Worm (Caenorhabditis elegans) whole organism, young adult: ENCODE results near the gene T22F3.10.
"Not testable (repeated sequence)": the region's sequence is repeated elsewhere in the genome, so short reads cannot be mapped to it uniquely, and the experiment has no call there.

Experiments used
- B0336.3 ChIP-seq: fragments of 200-800 bp; sonication (Bioruptor generic); IDR thresholded peaks from 2 replicates; pipeline ENCODE4 v1.3.6; 2022; ENCODE audit warnings: missing genetic modification characterization, missing compliant biosample characterization
- F10E7.11 ChIP-seq: sonication (generic microtip); optimal IDR thresholded peaks from 2 replicates; lab custom pipeline; 2017; ENCODE audit warnings: mild to moderate bottlenecking, missing genetic modification characterization, moderate library complexity, missing compliant biosample characterization
- F39B2.1 ChIP-seq: fragments of 200-800 bp; sonication (Bioruptor generic); IDR thresholded peaks from 2 replicates; pipeline ENCODE4 v1.3.6; 2022; ENCODE audit warnings: missing genetic modification reagents, missing genetic modification characterization, missing compliant biosample characterization
- F55B11.4 ChIP-seq: sonication (generic microtip); optimal IDR thresholded peaks from 2 replicates; lab custom pipeline; 2016; ENCODE audit warnings: missing compliant biosample characterization, missing genetic modification characterization, borderline replicate concordance; ENCODE audit not compliant: insufficient read depth
- T07F8.4 ChIP-seq: sonication (generic microtip); optimal IDR thresholded peaks from 2 replicates; lab custom pipeline; 2016; ENCODE audit warnings: mild to moderate bottlenecking, missing genetic modification characterization, moderate library complexity, missing compliant biosample characterization
- Y56A3A.18 ChIP-seq: fragments of 200-800 bp; sonication (Bioruptor generic); IDR thresholded peaks from 2 replicates; pipeline ENCODE4 v1.3.6; 2022; ENCODE audit warnings: missing genetic modification reagents, missing genetic modification characterization, missing compliant biosample characterization
- Y67H2A.10 ChIP-seq: fragments of 200-800 bp; sonication (Bioruptor generic); conservative IDR thresholded peaks from 2 replicates; pipeline ENCODE4 v1.3.6; 2022; ENCODE audit warnings: missing genetic modification reagents, missing genetic modification characterization, missing compliant biosample characterization
- Y79H2A.3 ChIP-seq: fragments of 200-800 bp; sonication (Bioruptor generic); conservative IDR thresholded peaks from 2 replicates; pipeline ENCODE4 v1.3.6; 2022; ENCODE audit warnings: missing genetic modification reagents, missing genetic modification characterization, missing compliant biosample characterization
- aptf-2 ChIP-seq: fragments of 200-800 bp; sonication (Bioruptor generic); conservative IDR thresholded peaks from 2 replicates; pipeline ENCODE4 v1.3.6; 2022; ENCODE audit warnings: missing genetic modification reagents, missing genetic modification characterization, missing compliant biosample characterization
- cebp-1 ChIP-seq, 2 experiments: fragments of 200-800 bp in 1 of 2; sonication (Bioruptor generic) in 1 of 2; sonication (generic microtip) in 1 of 2; IDR thresholded peaks in 1 of 2; optimal IDR thresholded peaks in 1 of 2; 2 replicates each; pipeline versions ENCODE4 v1.3.6 to Lab custom; 2017 to 2022; ENCODE audit warnings: missing compliant biosample characterization in 2 of 2, missing genetic modification characterization in 2 of 2, mild to moderate bottlenecking in 1 of 2, missing genetic modification reagents in 1 of 2, moderate library complexity in 1 of 2
- cebp-2 ChIP-seq: fragments of 200-800 bp; sonication (Bioruptor generic); IDR thresholded peaks from 2 replicates; pipeline ENCODE4 v1.3.6; 2022; ENCODE audit warnings: missing genetic modification characterization, missing compliant biosample characterization
- ceh-40 ChIP-seq: fragments of 200-800 bp; sonication (Bioruptor generic); IDR thresholded peaks from 2 replicates; pipeline ENCODE4 v1.3.6; 2022; ENCODE audit warnings: missing genetic modification characterization, missing compliant biosample characterization
- ceh-58 ChIP-seq: fragments of 200-800 bp; sonication (Bioruptor generic); IDR thresholded peaks from 2 replicates; pipeline ENCODE4 v1.3.6; 2022; ENCODE audit warnings: missing genetic modification characterization, missing compliant biosample characterization
- chd-7 ChIP-seq: sonication (generic microtip); optimal IDR thresholded peaks from 2 replicates; lab custom pipeline; 2016; ENCODE audit warnings: mild to moderate bottlenecking, missing genetic modification characterization, moderate library complexity, missing compliant biosample characterization
- dox-1 ChIP-seq: fragments of 200-800 bp; sonication (Bioruptor generic); IDR thresholded peaks from 2 replicates; pipeline ENCODE4 v1.3.6; 2022; ENCODE audit warnings: missing genetic modification reagents, missing genetic modification characterization, missing compliant biosample characterization
- efl-1 ChIP-seq: fragments of 150-350 bp; optimal IDR thresholded peaks from 2 replicates; lab custom pipeline; 2014; ENCODE audit warnings: missing biosample characterization, missing genetic modification reagents, missing genetic modification characterization
- hlh-26 ChIP-seq: fragments of 200-800 bp; sonication (Bioruptor generic); conservative IDR thresholded peaks from 2 replicates; pipeline ENCODE4 v1.3.6; 2022; ENCODE audit warnings: missing genetic modification reagents, missing genetic modification characterization, missing compliant biosample characterization
- hsf-1 ChIP-seq: fragments of 200-800 bp; sonication (Bioruptor generic); IDR thresholded peaks from 2 replicates; pipeline ENCODE4 v1.3.6; 2022; ENCODE audit warnings: missing genetic modification reagents, missing genetic modification characterization, missing compliant biosample characterization
- lin-40 ChIP-seq: sonication (generic microtip); optimal IDR thresholded peaks from 2 replicates; lab custom pipeline; 2016; ENCODE audit warnings: missing genetic modification characterization, mild to moderate bottlenecking, missing compliant biosample characterization, missing genotype, missing genetic modification reagents
- madf-10 ChIP-seq: sonication (generic microtip); optimal IDR thresholded peaks from 2 replicates; lab custom pipeline; 2016; ENCODE audit warnings: mild to moderate bottlenecking, missing genetic modification characterization, missing compliant biosample characterization
- madf-6 ChIP-seq: fragments of 200-800 bp; sonication (Bioruptor generic); IDR thresholded peaks from 2 replicates; pipeline ENCODE4 v1.3.6; 2022; ENCODE audit warnings: missing genetic modification reagents, missing genetic modification characterization, missing compliant biosample characterization
- madf-8 ChIP-seq: fragments of 200-800 bp; sonication (Bioruptor generic); conservative IDR thresholded peaks from 2 replicates; pipeline ENCODE4 v1.3.6; 2022; ENCODE audit warnings: missing genetic modification reagents, missing genetic modification characterization, missing compliant biosample characterization
- mel-28 ChIP-seq: sonication (generic microtip); optimal IDR thresholded peaks from 2 replicates; lab custom pipeline; 2016; ENCODE audit warnings: borderline replicate concordance, mild to moderate bottlenecking, missing genetic modification characterization, missing compliant biosample characterization
- nhr-120 ChIP-seq: fragments of 200-800 bp; sonication (Bioruptor generic); IDR thresholded peaks from 2 replicates; pipeline ENCODE4 v1.3.6; 2022; ENCODE audit warnings: missing genetic modification characterization, missing compliant biosample characterization
- nhr-90 ChIP-seq: sonication (generic microtip); optimal IDR thresholded peaks from 2 replicates; lab custom pipeline; 2016; ENCODE audit warnings: missing genotype, mild to moderate bottlenecking, missing genetic modification characterization, missing compliant biosample characterization
- snpc-3.4 ChIP-seq: sonication (generic microtip); optimal IDR thresholded peaks from 2 replicates; lab custom pipeline; 2017; ENCODE audit warnings: missing genetic modification characterization, mild to moderate bottlenecking, missing compliant biosample characterization, antibody characterized with exemption, moderate library complexity, missing genotype, missing genetic modification reagents
- tbx-9 ChIP-seq: sonication (generic microtip); optimal IDR thresholded peaks from 2 replicates; lab custom pipeline; 2016; ENCODE audit warnings: borderline replicate concordance, missing genetic modification characterization, inconsistent platforms, missing compliant biosample characterization
- zfh-2 ChIP-seq: fragments of 200-800 bp; sonication (Bioruptor generic); conservative IDR thresholded peaks from 2 replicates; pipeline ENCODE4 v1.3.6; 2022; ENCODE audit warnings: missing genetic modification reagents, missing genetic modification characterization, missing compliant biosample characterization
- ztf-26 ChIP-seq: sonication (generic microtip); optimal IDR thresholded peaks from 2 replicates; lab custom pipeline; 2017; ENCODE audit warnings: missing genetic modification characterization, missing compliant biosample characterization
- ztf-28 ChIP-seq: fragments of 200-800 bp; sonication (Bioruptor generic); IDR thresholded peaks from 2 replicates; pipeline ENCODE4 v1.3.6; 2022; ENCODE audit warnings: missing genetic modification reagents, missing genetic modification characterization, missing compliant biosample characterization

Gene T22F3.10

ce11 chrV:3620608-3621007, 9.1 kb upstream of the T22F3.10 start, which contains the start of gene srx-93:
TSS of gene srx-93 (minus strand) at chrV:3620708.
- TF ChIP-seq tbx-9 (tag; lab: Kevin White, UChicago); ztf-28 (GFP tag; lab: Robert Waterston, UW); ceh-58: not testable (repeated sequence)

- no peak for TF ChIP-seq snpc-3.4 (tag; lab: Kevin White, UChicago)
- no peak for TF ChIP-seq ztf-26 (tag; lab: Kevin White, UChicago)
- no peak for TF ChIP-seq hlh-26 (GFP tag; lab: Robert Waterston, UW)
- TF ChIP-seq Y67H2A.10 (GFP tag; lab: Robert Waterston, UW): no peak
- TF ChIP-seq nhr-90 (tag; lab: Kevin White, UChicago): no peak
- no peak for TF ChIP-seq chd-7
- no peak for TF ChIP-seq cebp-2 (GFP tag; lab: Robert Waterston, UW)
- TF ChIP-seq hsf-1: no peak
- TF ChIP-seq ceh-58: no peak
- TF ChIP-seq dox-1: no peak
- no peak for TF ChIP-seq aptf-2 (GFP tag; lab: Robert Waterston, UW)
- TF ChIP-seq, all 124 proteins: peak for 0
These were observed 5.3 kb upstream of the T22F3.10 start for ce11 chrV:3616844-3617243.

DNA sequence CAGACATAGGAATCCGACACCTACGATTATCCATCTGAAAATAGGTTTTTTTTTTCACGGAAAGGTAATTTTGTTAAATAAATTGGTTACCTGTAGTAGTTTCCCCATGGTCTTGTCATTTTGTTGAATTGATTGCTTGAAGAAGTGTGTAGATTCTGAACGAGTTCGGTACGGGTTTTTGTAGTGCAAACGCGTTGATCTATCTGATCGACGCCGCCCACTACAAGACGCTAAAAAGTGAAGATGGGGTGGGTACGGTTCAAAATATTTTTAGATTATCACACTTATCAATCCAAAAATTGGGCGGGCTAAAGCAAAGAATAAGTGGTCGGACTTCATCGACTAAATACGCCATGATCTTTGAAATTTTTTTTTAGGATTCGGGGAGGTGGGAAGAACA, 2.8 kb upstream of the T22F3.10 start, which contains the start of gene T22F3.11:
Gene T22F3.11, minus strand, starts transcription at position 157 of the 400 bp plus-strand sequence.
- TF ChIP-seq efl-1 (GFP tag; lab: Kevin White, UChicago): no peak
- no peak for TF ChIP-seq ceh-40 (GFP tag; lab: Robert Waterston, UW)
- TF ChIP-seq chd-7: no peak
- no peak for TF ChIP-seq F10E7.11 (tag; lab: Kevin White, UChicago)
- no peak for TF ChIP-seq T07F8.4 (tag; lab: Kevin White, UChicago)
- TF ChIP-seq lin-40 (tag; lab: Kevin White, UChicago): no peak
- TF ChIP-seq cebp-2 (GFP tag; lab: Robert Waterston, UW): no peak
- TF ChIP-seq F55B11.4 (tag; lab: Kevin White, UChicago): no peak
- no peak for TF ChIP-seq madf-6

DNA sequence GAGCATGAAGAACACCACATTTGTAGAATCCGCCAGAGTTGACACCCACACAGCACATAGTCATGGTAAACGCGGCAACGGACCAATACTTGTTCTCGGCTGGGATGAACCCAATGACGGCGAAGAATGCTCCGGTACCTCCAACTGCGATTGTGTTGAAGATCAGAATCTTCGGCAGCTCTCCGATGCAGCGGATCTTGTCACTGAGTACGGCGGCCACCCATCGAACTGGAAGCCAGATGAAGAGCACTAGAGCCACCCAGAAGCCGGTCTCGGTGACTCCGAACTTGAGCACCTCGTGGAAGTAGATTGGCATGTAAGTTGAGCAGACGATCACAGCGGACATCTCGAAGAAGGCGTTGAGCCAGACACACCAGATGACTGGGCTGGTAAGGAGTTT, 1.5 kb upstream of the T22F3.10 start:
- TF ChIP-seq cebp-1 (GFP tag; IDR thresholded peaks at IDR 0.05; lab: Robert Waterston, UW) (no peak), cebp-1 (tag; optimal IDR thresholded peaks at IDR 0.05; lab: Kevin White, UChicago) (no peak), zfh-2 (GFP tag; lab: Robert Waterston, UW) (peak; percentile 58; the same call in 1 of the 2 replicates)
- TF ChIP-seq, all 124 proteins: peak for 1

DNA sequence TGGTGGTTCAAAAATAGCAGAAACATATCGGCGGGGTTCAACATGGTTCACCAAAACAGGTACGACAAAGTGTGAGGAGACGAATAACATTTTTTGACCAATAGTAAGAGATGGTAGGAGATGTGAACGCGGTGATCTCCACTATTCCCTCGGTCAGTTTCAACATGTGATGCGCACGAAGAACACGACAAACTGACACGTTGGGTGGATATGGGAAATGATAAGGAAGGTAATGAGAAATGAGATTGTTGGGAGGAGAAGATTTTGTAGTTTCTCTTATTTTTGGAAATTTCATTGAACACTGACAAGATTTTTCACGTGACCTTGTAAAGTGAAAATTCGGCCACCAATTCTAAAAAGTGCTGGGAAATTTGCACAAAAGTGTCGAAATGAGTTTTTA, 845 bp downstream of the T22F3.10 start:
- no peak for TF ChIP-seq mel-28 (tag; lab: Kevin White, UChicago)
- no peak for TF ChIP-seq madf-8 (GFP tag; lab: Robert Waterston, UW)
- TF ChIP-seq nhr-120 (GFP tag; lab: Robert Waterston, UW): no peak

DNA sequence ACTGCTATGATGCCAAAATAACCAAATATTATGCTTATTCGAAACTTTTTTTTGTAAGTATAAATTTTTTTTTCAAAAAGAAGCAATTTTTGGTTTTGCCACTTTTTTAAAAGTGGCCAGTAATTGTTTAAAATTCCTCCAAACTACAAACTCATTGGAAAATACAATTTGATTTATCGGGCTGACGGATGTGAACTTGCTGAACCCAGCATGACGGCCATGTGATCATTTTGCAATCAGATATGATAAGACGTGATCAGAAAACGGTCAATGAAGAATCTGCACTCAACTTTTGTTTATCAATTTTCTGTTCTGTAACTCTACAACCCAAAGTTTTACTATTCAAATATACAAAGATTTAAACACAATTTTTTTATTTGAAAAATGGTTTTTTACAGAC, 5.2 kb downstream of the T22F3.10 start:
- TF ChIP-seq F10E7.11 (tag; lab: Kevin White, UChicago) (no peak), cebp-1 (GFP tag; IDR thresholded peaks at IDR 0.05; lab: Robert Waterston, UW) (no peak), cebp-1 (tag; optimal IDR thresholded peaks at IDR 0.05; lab: Kevin White, UChicago) (no peak), ztf-26 (tag; lab: Kevin White, UChicago) (no peak), F39B2.1 (GFP tag; lab: Robert Waterston, UW) (no peak), Y56A3A.18 (GFP tag; lab: Robert Waterston, UW) (no peak), Y79H2A.3 (GFP tag; lab: Robert Waterston, UW) (no peak), B0336.3 (no peak), aptf-2 (GFP tag; lab: Robert Waterston, UW) (no peak), madf-10 (no peak)
